Worm (Caenorhabditis elegans): ENCODE measurements around the gene lgc-20.

Gene lgc-20

ce11 chrII:11314165-11314564 is 29.2 kb downstream of the lgc-20 start, which contains the start of gene T24F1.4:
Gene T24F1.4, minus strand, starts transcription at chrII:11314265.
- TF ChIP-seq dao-5 (tag; optimal IDR thresholded peaks at IDR 0.05) (no peak), W03F9.2 (tag; optimal IDR thresholded peaks at IDR 0.05) (no peak), him-1 (tag; optimal IDR thresholded peaks at IDR 0.05) (no peak)

- TF ChIP-seq W03F9.2 (tag; optimal IDR thresholded peaks at IDR 0.05) (no peak), dao-5 (tag; optimal IDR thresholded peaks at IDR 0.05) (no peak), him-1 (tag; optimal IDR thresholded peaks at IDR 0.05) (no peak)
Observed at ce11 chrII:11312223-11312622, 31.2 kb downstream of the lgc-20 start, which contains the start of gene T24F1.7. Gene T24F1.7, plus strand, starts transcription at chrII:11312523.

ce11 chrII:11307953-11308352 is 35.5 kb downstream of the lgc-20 start:
- no peak for TF ChIP-seq him-1 (tag; optimal IDR thresholded peaks at IDR 0.05)

- TF ChIP-seq W03F9.2 (tag; optimal IDR thresholded peaks at IDR 0.05) (no peak), him-1 (tag; optimal IDR thresholded peaks at IDR 0.05) (no peak), dao-5 (tag; optimal IDR thresholded peaks at IDR 0.05) (no peak)
Observed at ce11 chrII:11307332-11307731, 36.1 kb downstream of the lgc-20 start.

- no peak for TF ChIP-seq dao-5 (tag; optimal IDR thresholded peaks at IDR 0.05)
- no peak for TF ChIP-seq W03F9.2 (tag; optimal IDR thresholded peaks at IDR 0.05)
- no peak for TF ChIP-seq him-1 (tag; optimal IDR thresholded peaks at IDR 0.05)
Observed at ce11 chrII:11305627-11306449, 37.6 kb downstream of the lgc-20 start, which contains the start of gene rsf-1. Gene rsf-1, plus strand, starts transcription at chrII:11306399.

ce11 chrII:11302591-11302990 is 40.8 kb downstream of the lgc-20 start, which contains the start of gene samp-1:
Gene samp-1, plus strand, starts transcription at chrII:11302891.
- TF ChIP-seq W03F9.2 (tag; optimal IDR thresholded peaks at IDR 0.05) (no peak), dao-5 (tag; optimal IDR thresholded peaks at IDR 0.05) (no peak), him-1 (tag; optimal IDR thresholded peaks at IDR 0.05) (no peak)

- TF ChIP-seq dao-5 (tag; optimal IDR thresholded peaks at IDR 0.05) (no peak), him-1 (tag; optimal IDR thresholded peaks at IDR 0.05) (no peak), W03F9.2 (tag; optimal IDR thresholded peaks at IDR 0.05) (no peak)
Observed at ce11 chrII:11301059-11301458, 42.4 kb downstream of the lgc-20 start, which contains the start of gene raga-1. Gene raga-1, plus strand, starts transcription at chrII:11301359.

ce11 chrII:11297217-11297738 is 46.1 kb downstream of the lgc-20 start, which contains the start of gene saps-1:
Gene saps-1, plus strand, starts transcription at chrII:11297688.
- TF ChIP-seq W03F9.2 (tag; optimal IDR thresholded peaks at IDR 0.05) (peak; percentile 31), him-1 (tag; optimal IDR thresholded peaks at IDR 0.05) (no peak)

ce11 chrII:11293433-11293832 is 50.0 kb downstream of the lgc-20 start, which contains the start of gene C47G2.4:
Gene C47G2.4, minus strand, starts transcription at chrII:11293606.
- TF ChIP-seq dao-5 (tag; optimal IDR thresholded peaks at IDR 0.05) (no peak), W03F9.2 (tag; optimal IDR thresholded peaks at IDR 0.05) (peak; percentile 69), him-1 (tag; optimal IDR thresholded peaks at IDR 0.05) (no peak)

ce11 chrII:11290109-11290784 is 53.2 kb downstream of the lgc-20 start, which contains the start of gene C47G2.3:
Gene C47G2.3, minus strand, starts transcription at chrII:11290159.
- peak; percentile 71 for TF ChIP-seq W03F9.2 (tag; optimal IDR thresholded peaks at IDR 0.05)
- peak; percentile 5 for TF ChIP-seq him-1 (tag; optimal IDR thresholded peaks at IDR 0.05)
- TF ChIP-seq dao-5 (tag; optimal IDR thresholded peaks at IDR 0.05), result no peak

Measured in whole organism, L4/young adult.